Worm (Caenorhabditis elegans) whole organism, mixed stage, embryonic: ENCODE data around the gene clec-161.

ENCODE experiments used
- bed-3 ChIP-seq: fragments of 200-800 bp; sonication (Bioruptor generic); optimal IDR thresholded peaks from 3 replicates; lab custom pipeline; 2018; ENCODE audit warnings: mild to moderate bottlenecking, missing genetic modification characterization, moderate library complexity, missing compliant biosample characterization
- blmp-1 ChIP-seq: fragments of 150-350 bp; optimal IDR thresholded peaks from 2 replicates; lab custom pipeline; 2014; ENCODE audit warnings: missing biosample characterization, missing genetic modification characterization
- elt-1 ChIP-seq: sonication (generic microtip); optimal IDR thresholded peaks from 2 replicates; lab custom pipeline; 2017; ENCODE audit warnings: missing genetic modification characterization, mild to moderate bottlenecking, missing compliant biosample characterization, antibody characterized with exemption, moderate library complexity, borderline replicate concordance; ENCODE audit not compliant: insufficient read depth
- lin-13 ChIP-seq: fragments of 150-350 bp; optimal IDR thresholded peaks from 2 replicates; lab custom pipeline; 2014; ENCODE audit warnings: missing biosample characterization, missing genetic modification characterization
- mep-1 ChIP-seq: fragments of 150-350 bp; optimal IDR thresholded peaks from 2 replicates; lab custom pipeline; 2017; ENCODE audit warnings: missing biosample characterization, missing genetic modification reagents, missing genetic modification characterization, inconsistent platforms
- nhr-28 ChIP-seq: fragments of 150-350 bp; optimal IDR thresholded peaks from 2 replicates; lab custom pipeline; 2014; ENCODE audit warnings: missing biosample characterization, missing genetic modification characterization
- sptf-1 ChIP-seq: sonication (generic microtip); optimal IDR thresholded peaks from 2 replicates; lab custom pipeline; 2017; ENCODE audit warnings: mild to moderate bottlenecking, missing genetic modification characterization, moderate library complexity, missing compliant biosample characterization
- unc-39 ChIP-seq: fragments of 150-350 bp; optimal IDR thresholded peaks from 2 replicates; lab custom pipeline; 2014; ENCODE audit warnings: missing biosample characterization, missing genetic modification characterization
- unc-62 ChIP-seq: fragments of 150-350 bp; optimal IDR thresholded peaks from 2 replicates; lab custom pipeline; 2014; ENCODE audit warnings: missing biosample characterization, missing genetic modification reagents, missing genetic modification characterization

DNA sequence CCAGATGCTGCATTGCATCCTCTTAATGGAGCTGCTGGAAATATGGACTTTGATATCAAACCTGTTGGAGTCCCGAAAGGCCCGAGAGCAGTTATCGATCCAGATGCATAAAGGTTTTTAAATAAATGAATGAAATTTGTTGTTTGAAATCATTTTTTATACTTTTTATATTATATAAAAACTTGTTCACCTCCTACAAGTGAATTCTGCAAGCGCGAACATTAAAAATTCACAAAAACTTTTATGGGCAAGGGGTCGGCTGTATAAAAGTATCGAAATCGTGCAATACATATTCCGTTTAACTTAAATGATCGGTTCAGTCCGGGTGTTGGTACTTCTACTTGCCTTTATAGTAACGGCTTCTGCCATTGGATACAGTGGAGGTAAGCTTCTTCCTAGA, 10.4 kb downstream of the clec-161 start, which contains the start of gene F58A4.1:
- TF ChIP-seq lin-13 (tag; lab: Kevin White, UChicago), result no peak
- TF ChIP-seq mep-1, result no peak
- TF ChIP-seq nhr-28, result no peak
- TF ChIP-seq blmp-1 (tag; lab: Kevin White, UChicago), result no peak
- no peak for TF ChIP-seq elt-1 (tag; lab: Kevin White, UChicago)
- no peak for TF ChIP-seq bed-3
- TF ChIP-seq sptf-1 (tag; lab: Kevin White, UChicago), result no peak
- no peak for TF ChIP-seq unc-62 (GFP tag; lab: Kevin White, UChicago)
- no peak for TF ChIP-seq unc-39 (tag; lab: Kevin White, UChicago)
